Worm (Caenorhabditis elegans) whole organism, L4 larva: Measurements from ENCODE around the gene rpt-4.

Experiments used
- daf-16 ChIP-seq, 3 experiments: sonication (generic microtip); optimal IDR thresholded peaks; 2 replicates each; lab custom pipeline; 2016 to 2017; ENCODE audit warnings: missing genetic modification characterization in 3 of 3, missing genetic modification reagents in 3 of 3, mild to moderate bottlenecking in 2 of 3, missing compliant biosample characterization in 2 of 3, missing biosample characterization in 1 of 3, moderate library complexity in 1 of 3
- fkh-10 ChIP-seq: fragments of 150-350 bp; optimal IDR thresholded peaks from 2 replicates; lab custom pipeline; 2014; ENCODE audit warnings: missing biosample characterization, missing genetic modification reagents, missing genetic modification characterization
- fos-1 ChIP-seq: fragments of 150-350 bp; optimal IDR thresholded peaks from 2 replicates; lab custom pipeline; 2014; ENCODE audit warnings: missing biosample characterization, missing genetic modification characterization

ce11 chrII:28283-28682, 17.7 kb downstream of the rpt-4 start, which contains the start of gene F23F1.4:
- no peak for TF ChIP-seq fos-1
- no peak for TF ChIP-seq daf-16 (GFP tag; optimal IDR thresholded peaks at IDR 0.05; lab: Kevin White, UChicago)
- no peak for TF ChIP-seq daf-16 (tag; optimal IDR thresholded peaks at IDR 0.05; lab: Kevin White, UChicago)
- TF ChIP-seq fkh-10 (GFP tag; lab: Kevin White, UChicago), result no peak
